Fruit fly (Drosophila melanogaster) whole organism, adult: ENCODE measurements around the gene CG17167.

Experiments used
- CG11617 ChIP-seq: fragments of 200-800 bp; sonication (Bioruptor generic); optimal IDR thresholded peaks from 2 replicates; lab custom pipeline; 2017; ENCODE audit warnings: mild to moderate bottlenecking, missing biosample characterization, missing genetic modification reagents, missing genetic modification characterization
- CG14711 ChIP-seq: fragments of 200-800 bp; sonication (Bioruptor generic); optimal IDR thresholded peaks from 2 replicates; lab custom pipeline; 2018; ENCODE audit warnings: missing biosample characterization, mild to moderate bottlenecking, missing genetic modification characterization, moderate library complexity
- CG1620 ChIP-seq: fragments of 200-800 bp; sonication (Bioruptor generic); optimal IDR thresholded peaks from 2 replicates; lab custom pipeline; 2016; ENCODE audit warnings: missing biosample characterization, missing genetic modification characterization
- CG33017 ChIP-seq: fragments of 200-800 bp; sonication (Bioruptor generic); optimal IDR thresholded peaks from 2 replicates; lab custom pipeline; 2018; ENCODE audit warnings: missing biosample characterization, mild to moderate bottlenecking, missing genetic modification characterization, moderate library complexity
- CG5204 ChIP-seq: fragments of 200-800 bp; sonication (Bioruptor generic); optimal IDR thresholded peaks from 2 replicates; lab custom pipeline; 2016; ENCODE audit warnings: missing biosample characterization, missing genetic modification characterization
- CG7045 ChIP-seq: fragments of 200-800 bp; sonication (Bioruptor generic); optimal IDR thresholded peaks from 2 replicates; lab custom pipeline; 2017; ENCODE audit warnings: missing biosample characterization, mild to moderate bottlenecking, missing genetic modification characterization
- CG7101 ChIP-seq: fragments of 200-800 bp; sonication (Bioruptor generic); optimal IDR thresholded peaks from 2 replicates; lab custom pipeline; 2018; ENCODE audit warnings: missing biosample characterization, mild to moderate bottlenecking, missing genetic modification characterization, moderate library complexity
- Hr96 ChIP-seq: fragments of 200-800 bp; sonication (Bioruptor generic); optimal IDR thresholded peaks from 2 replicates; lab custom pipeline; 2016; ENCODE audit warnings: missing biosample characterization, missing genetic modification characterization
- bab1 ChIP-seq: fragments of 200-800 bp; sonication (Bioruptor generic); optimal IDR thresholded peaks from 3 replicates; lab custom pipeline; 2019; ENCODE audit warnings: missing biosample characterization, mild to moderate bottlenecking, missing genetic modification characterization, moderate library complexity
- cic ChIP-seq: fragments of 200-800 bp; sonication (Bioruptor generic); optimal IDR thresholded peaks from 2 replicates; lab custom pipeline; 2017; ENCODE audit warnings: missing biosample characterization, mild to moderate bottlenecking, missing genetic modification characterization, moderate library complexity
- cnc ChIP-seq, 2 experiments: fragments of >200 bp; optimal IDR thresholded peaks; 2 replicates each; lab custom pipeline; 2017
- kay ChIP-seq: fragments of 200-800 bp; sonication (Bioruptor generic); peaks from one replicate; lab custom pipeline; 2016; ENCODE audit warnings: missing biosample characterization, missing genetic modification characterization, borderline replicate concordance
- ovo ChIP-seq: fragments of 200-800 bp; sonication (Bioruptor generic); optimal IDR thresholded peaks from 2 replicates; lab custom pipeline; 2016; ENCODE audit warnings: missing biosample characterization, missing genetic modification characterization
- pad ChIP-seq: fragments of 200-800 bp; sonication (Bioruptor generic); optimal IDR thresholded peaks from 3 replicates; lab custom pipeline; 2017; ENCODE audit warnings: missing biosample characterization, missing genetic modification characterization, mild to moderate bottlenecking, moderate library complexity, missing genetic modification reagents
- tj ChIP-seq: fragments of 200-800 bp; sonication (Bioruptor generic); optimal IDR thresholded peaks from 3 replicates; lab custom pipeline; 2017; ENCODE audit warnings: missing biosample characterization, mild to moderate bottlenecking, missing genetic modification characterization, moderate library complexity
- toe ChIP-seq: fragments of 200-800 bp; sonication (Bioruptor generic); optimal IDR thresholded peaks from 2 replicates; lab custom pipeline; 2016; ENCODE audit warnings: missing biosample characterization, missing genetic modification characterization

Gene CG17167

DNA sequence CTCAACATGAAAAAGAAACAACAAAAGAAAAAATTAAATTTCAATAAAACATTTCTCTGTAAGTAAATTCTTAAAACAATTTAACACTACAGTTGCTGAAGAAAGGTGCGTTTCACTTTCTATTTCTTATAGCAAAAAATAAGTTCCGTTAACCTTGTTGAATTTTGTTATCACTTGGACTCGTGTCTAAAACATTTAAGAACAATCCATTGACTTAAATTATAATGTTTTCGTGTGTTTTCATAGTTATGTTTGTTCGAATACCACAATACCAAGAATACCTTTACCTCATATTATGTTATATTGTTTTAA lies 28.7 kb downstream of the CG17167 start:
- TF ChIP-seq bab1 (GFP tag; lab: Kevin White, UChicago), result no peak
- no peak for TF ChIP-seq Hr96 (GFP tag; lab: Kevin White, UChicago)
- TF ChIP-seq pad (GFP tag; lab: Kevin White, UChicago), result no peak
- TF ChIP-seq CG33017 (tag; lab: Kevin White, UChicago), result no peak

DNA sequence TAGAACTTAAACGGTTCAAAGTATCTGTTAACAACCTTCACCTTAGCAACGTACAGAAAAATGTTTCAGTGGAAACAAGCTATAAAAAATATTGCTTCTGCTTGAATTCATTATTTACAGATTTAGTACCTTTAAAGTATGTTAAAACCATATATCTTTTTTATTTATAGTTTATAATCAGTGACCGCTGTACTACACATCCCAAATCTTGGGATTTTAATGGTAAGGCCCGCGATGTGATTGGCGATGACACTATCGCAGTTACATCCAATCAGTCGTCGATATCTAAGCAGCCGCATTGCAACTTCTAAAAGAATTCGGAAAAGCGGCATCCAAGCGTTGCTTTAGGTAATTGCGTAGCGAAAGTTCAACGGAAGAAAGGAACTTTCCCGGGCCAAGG lies 29.1 kb downstream of the CG17167 start:
- TF ChIP-seq cnc (optimal IDR thresholded peaks at IDR 0.05; lab: Kevin White, UChicago) (no peak), CG1620 (GFP tag; lab: Kevin White, UChicago) (peak; percentile 7), CG14711 (tag; lab: Kevin White, UChicago) (no peak), CG11617 (no peak)

DNA sequence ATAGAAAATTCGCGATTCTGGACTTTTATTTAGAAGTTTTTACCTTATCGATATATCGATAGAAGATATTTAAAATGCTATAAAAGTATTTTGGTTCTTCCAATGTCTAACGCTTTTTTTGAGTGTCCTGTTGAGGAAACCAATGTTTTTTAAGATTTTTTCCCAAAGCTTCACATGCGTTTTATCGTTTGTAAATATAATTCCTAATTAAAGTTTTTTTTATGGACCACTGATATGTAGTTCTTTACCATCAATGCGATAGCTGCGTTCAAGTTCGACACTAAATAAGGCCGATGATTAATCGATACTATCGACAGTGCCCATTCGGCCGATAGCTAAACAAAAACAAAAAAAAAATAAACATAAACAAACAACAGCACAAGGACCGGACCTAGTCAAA lies 37.6 kb downstream of the CG17167 start, which contains the start of gene ATbp:
TSS of gene ATbp (plus strand) at position 312 of the 400 bp plus-strand sequence.
- no peak for TF ChIP-seq cic (GFP tag; lab: Kevin White, UChicago)
- no peak for TF ChIP-seq CG7101
- TF ChIP-seq ovo, result peak; percentile 4
- no peak for TF ChIP-seq cnc (optimal IDR thresholded peaks at IDR 0.05; lab: Kevin White, UChicago)
- TF ChIP-seq CG5204 (GFP tag; lab: Kevin White, UChicago), result no peak
- no peak for TF ChIP-seq Hr96 (GFP tag; lab: Kevin White, UChicago)
- peak; percentile 69 for TF ChIP-seq kay
- no peak for TF ChIP-seq CG14711 (tag; lab: Kevin White, UChicago)
- no peak for TF ChIP-seq tj (GFP tag; lab: Kevin White, UChicago)
- no peak for TF ChIP-seq pad (GFP tag; lab: Kevin White, UChicago)
- TF ChIP-seq toe (GFP tag; lab: Kevin White, UChicago), result peak; percentile 48
- no peak for TF ChIP-seq CG7045 (GFP tag; lab: Kevin White, UChicago)
